Fruit fly (Drosophila melanogaster): Measurements from ENCODE around the gene tara.
"Not testable (repeated sequence)": the region's sequence is repeated elsewhere in the genome, so short reads cannot be mapped to it uniquely, and the experiment has no call there.

Gene tara

dm6 chr3R:16225351-16225750 is at the start of gene tara:
Gene tara (plus strand): TSS chr3R:16225651.
- TF ChIP-seq CG17801 (GFP tag; optimal IDR thresholded peaks at IDR 0.05; ENCODE audit: partially characterized antibody): no peak

- no peak for TF ChIP-seq CG17801 (GFP tag; optimal IDR thresholded peaks at IDR 0.05; ENCODE audit: partially characterized antibody)
Observed at dm6 chr3R:16176526-16176925, 48.9 kb upstream of the tara start.

dm6 chr3R:16180476-16181070 is 44.9 kb upstream of the tara start, which contains the start of gene CG8927:
Gene CG8927 (plus strand): TSS chr3R:16181020.
- TF ChIP-seq CG17801 (GFP tag; optimal IDR thresholded peaks at IDR 0.05; ENCODE audit: partially characterized antibody): no peak

dm6 chr3R:16182269-16182875 is 43.1 kb upstream of the tara start:
- TF ChIP-seq CG17801 (GFP tag; optimal IDR thresholded peaks at IDR 0.05; ENCODE audit: partially characterized antibody): no peak

dm6 chr3R:16186791-16187681 is 38.4 kb upstream of the tara start, which contains the start of gene sra:
Gene sra (plus strand): TSS chr3R:16186999.
- peak; percentile 65 for TF ChIP-seq CG17801 (GFP tag; optimal IDR thresholded peaks at IDR 0.05; ENCODE audit: partially characterized antibody)

dm6 chr3R:16187737-16188136 is 37.7 kb upstream of the tara start:
- TF ChIP-seq CG17801 (GFP tag; optimal IDR thresholded peaks at IDR 0.05; ENCODE audit: partially characterized antibody): no peak

- not testable (repeated sequence) for TF ChIP-seq CG17801 (GFP tag; optimal IDR thresholded peaks at IDR 0.05; ENCODE audit: partially characterized antibody)
Observed at dm6 chr3R:16189464-16189863, 36.0 kb upstream of the tara start, which contains the start of gene Bin1. Gene Bin1 (minus strand): TSS chr3R:16189564.

- no peak for TF ChIP-seq CG17801 (GFP tag; optimal IDR thresholded peaks at IDR 0.05; ENCODE audit: partially characterized antibody)
Observed at dm6 chr3R:16190183-16190763, 35.2 kb upstream of the tara start.

dm6 chr3R:16190782-16191181 is 34.7 kb upstream of the tara start:
- no peak for TF ChIP-seq CG17801 (GFP tag; optimal IDR thresholded peaks at IDR 0.05; ENCODE audit: partially characterized antibody)

- no peak for TF ChIP-seq CG17801 (GFP tag; optimal IDR thresholded peaks at IDR 0.05; ENCODE audit: partially characterized antibody)
Observed at dm6 chr3R:16200497-16201019, 24.9 kb upstream of the tara start.

dm6 chr3R:16202335-16203024 is 23.0 kb upstream of the tara start:
- TF ChIP-seq CG17801 (GFP tag; optimal IDR thresholded peaks at IDR 0.05; ENCODE audit: partially characterized antibody): no peak

- peak; percentile 6 for TF ChIP-seq CG17801 (GFP tag; optimal IDR thresholded peaks at IDR 0.05; ENCODE audit: partially characterized antibody)
Observed at dm6 chr3R:16203025-16203421, 22.4 kb upstream of the tara start, which contains the start of the genes CG6126 and CG31287. Gene CG6126 (minus strand): TSS chr3R:16203083. Gene CG31287 (plus strand): TSS chr3R:16203371.

- TF ChIP-seq CG17801 (GFP tag; optimal IDR thresholded peaks at IDR 0.05; ENCODE audit: partially characterized antibody): peak; percentile 28
Observed at dm6 chr3R:16205155-16205778, 20.2 kb upstream of the tara start, which contains the start of gene mtSSB. Gene mtSSB (minus strand): TSS chr3R:16205250.

dm6 chr3R:16206162-16206561 is 19.3 kb upstream of the tara start:
- TF ChIP-seq CG17801 (GFP tag; optimal IDR thresholded peaks at IDR 0.05; ENCODE audit: partially characterized antibody): no peak

Data from ovary, adult (tissue).